Fruit fly (Drosophila melanogaster) whole organism, embryonic: ENCODE data around the gene neur.

Source experiments
- Blimp-1 ChIP-seq: fragments of 200-800 bp; sonication (Bioruptor generic); optimal IDR thresholded peaks from 3 replicates; lab custom pipeline; 2018; ENCODE audit warnings: missing biosample characterization, missing genetic modification characterization, mild to moderate bottlenecking, moderate library complexity, missing genetic modification reagents
- CG12299 ChIP-seq: fragments of 200-800 bp; sonication (Bioruptor generic); optimal IDR thresholded peaks from 2 replicates; lab custom pipeline; 2018; ENCODE audit warnings: missing biosample characterization, mild to moderate bottlenecking, missing genetic modification characterization
- CG12769 ChIP-seq: fragments of 200-800 bp; sonication (Bioruptor generic); optimal IDR thresholded peaks from 2 replicates; lab custom pipeline; 2019; ENCODE audit warnings: missing biosample characterization, mild to moderate bottlenecking, missing genetic modification characterization, moderate library complexity
- CG15073 ChIP-seq: fragments of 200-800 bp; sonication (Bioruptor generic); optimal IDR thresholded peaks from 2 replicates; lab custom pipeline; 2016; ENCODE audit warnings: missing biosample characterization, missing genetic modification characterization
- CG15269 ChIP-seq: fragments of 200-800 bp; sonication (Bioruptor generic); optimal IDR thresholded peaks from 2 replicates; lab custom pipeline; 2018; ENCODE audit warnings: missing biosample characterization, mild to moderate bottlenecking, missing genetic modification characterization, moderate library complexity
- CG15479 ChIP-seq: fragments of 200-800 bp; sonication (Bioruptor generic); optimal IDR thresholded peaks from 3 replicates; lab custom pipeline; 2019; ENCODE audit warnings: missing biosample characterization, mild to moderate bottlenecking, missing genetic modification characterization, moderate library complexity
- CG1603 ChIP-seq: fragments of 200-800 bp; sonication (Bioruptor generic); optimal IDR thresholded peaks from 2 replicates; lab custom pipeline; 2019; ENCODE audit warnings: missing biosample characterization, mild to moderate bottlenecking, missing genetic modification characterization, moderate library complexity
- CG17568 ChIP-seq: fragments of 200-800 bp; sonication (Bioruptor generic); optimal IDR thresholded peaks from 2 replicates; lab custom pipeline; 2018; ENCODE audit warnings: missing biosample characterization, mild to moderate bottlenecking, missing genetic modification characterization, moderate library complexity
- CG31365 ChIP-seq: fragments of 200-800 bp; sonication (Bioruptor generic); optimal IDR thresholded peaks from 2 replicates; lab custom pipeline; 2018; ENCODE audit warnings: missing biosample characterization, mild to moderate bottlenecking, missing genetic modification characterization
- CG3163 ChIP-seq: fragments of 200-800 bp; sonication (Bioruptor generic); optimal IDR thresholded peaks from 3 replicates; lab custom pipeline; 2016; ENCODE audit warnings: missing biosample characterization, missing genetic modification characterization
- CG33557 ChIP-seq: fragments of 200-800 bp; sonication (Bioruptor generic); optimal IDR thresholded peaks from 2 replicates; lab custom pipeline; 2019; ENCODE audit warnings: missing biosample characterization, mild to moderate bottlenecking, missing genetic modification characterization, moderate library complexity
- CG34376 ChIP-seq: fragments of 200-800 bp; sonication (Bioruptor generic); optimal IDR thresholded peaks from 2 replicates; lab custom pipeline; 2018; ENCODE audit warnings: missing biosample characterization, mild to moderate bottlenecking, missing genetic modification characterization
- CG4707 ChIP-seq: fragments of 200-800 bp; sonication (Bioruptor generic); optimal IDR thresholded peaks from 2 replicates; lab custom pipeline; 2018; ENCODE audit warnings: missing biosample characterization, mild to moderate bottlenecking, missing genetic modification characterization, moderate library complexity
- CG7372 ChIP-seq: fragments of 200-800 bp; sonication (Bioruptor generic); IDR thresholded peaks from 2 replicates; pipeline ENCODE4 v1.3.6; 2022; ENCODE audit warnings: missing biosample characterization, missing genetic modification characterization
- CG7556 ChIP-seq: fragments of 200-800 bp; sonication (Bioruptor generic); optimal IDR thresholded peaks from 2 replicates; lab custom pipeline; 2017; ENCODE audit warnings: missing biosample characterization, mild to moderate bottlenecking, missing genetic modification characterization
- CG8290 ChIP-seq, 3 experiments: fragments of 200-800 bp; sonication (Bioruptor generic); optimal IDR thresholded peaks; 2 replicates each; lab custom pipeline; 2016 to 2019; ENCODE audit warnings: missing biosample characterization in 3 of 3, missing genetic modification characterization in 3 of 3, mild to moderate bottlenecking in 2 of 3, moderate library complexity in 1 of 3
- CG9437 ChIP-seq: fragments of 200-800 bp; sonication (Bioruptor generic); optimal IDR thresholded peaks from 2 replicates; lab custom pipeline; 2018; ENCODE audit warnings: missing biosample characterization, mild to moderate bottlenecking, missing genetic modification characterization
- Deaf1 ChIP-seq: fragments of 200-800 bp; optimal IDR thresholded peaks from 3 replicates; lab custom pipeline; 2019; ENCODE audit warnings: missing biosample characterization, mild to moderate bottlenecking, missing genetic modification characterization, moderate library complexity
- H2.0 ChIP-seq: fragments of 200-800 bp; sonication (Bioruptor generic); IDR thresholded peaks from 2 replicates; pipeline ENCODE4 v1.3.6; 2022; ENCODE audit warnings: missing biosample characterization, missing genetic modification characterization
- HmgD ChIP-seq: fragments of 200-800 bp; sonication (Bioruptor generic); optimal IDR thresholded peaks from 3 replicates; lab custom pipeline; 2016; ENCODE audit warnings: missing biosample characterization, missing genetic modification characterization
- Hmr ChIP-seq: fragments of 200-800 bp; sonication (Bioruptor generic); optimal IDR thresholded peaks from 3 replicates; lab custom pipeline; 2017; ENCODE audit warnings: mild to moderate bottlenecking, missing biosample characterization, missing genetic modification reagents, missing genetic modification characterization
- Lhr ChIP-seq: fragments of 200-800 bp; sonication (Bioruptor generic); optimal IDR thresholded peaks from 3 replicates; lab custom pipeline; 2017; ENCODE audit warnings: mild to moderate bottlenecking, missing biosample characterization, missing genetic modification reagents, missing genetic modification characterization
- Med ChIP-seq: fragments of 200-800 bp; sonication (Bioruptor generic); peaks from one replicate; lab custom pipeline; 2016; ENCODE audit warnings: missing biosample characterization, missing genetic modification characterization, mild to moderate bottlenecking, inconsistent platforms, moderate library complexity
- NfI ChIP-seq: fragments of 200-800 bp; sonication (Bioruptor generic); optimal IDR thresholded peaks from 3 replicates; lab custom pipeline; 2018; ENCODE audit warnings: missing biosample characterization, mild to moderate bottlenecking, missing genetic modification characterization, moderate library complexity
- Pdp1 ChIP-seq, 2 experiments: fragments of 200-800 bp; sonication (Bioruptor generic); optimal IDR thresholded peaks; 3 replicates each; lab custom pipeline; 2016; ENCODE audit warnings: missing biosample characterization in 2 of 2, missing genetic modification characterization in 2 of 2, mild to moderate bottlenecking in 1 of 2, moderate library complexity in 1 of 2
- Ravus ChIP-seq: fragments of 200-800 bp; sonication (Bioruptor generic); IDR thresholded peaks from 2 replicates; pipeline ENCODE4 v1.3.6; 2022; ENCODE audit warnings: missing biosample characterization, missing genetic modification characterization
- Sox100B ChIP-seq: fragments of 200-800 bp; sonication (Bioruptor generic); optimal IDR thresholded peaks from 3 replicates; lab custom pipeline; 2018; ENCODE audit warnings: missing biosample characterization, mild to moderate bottlenecking, missing genetic modification characterization
- Vsx1 ChIP-seq: fragments of 200-800 bp; sonication (Bioruptor generic); optimal IDR thresholded peaks from 2 replicates; lab custom pipeline; 2017; ENCODE audit warnings: missing biosample characterization, mild to moderate bottlenecking, missing genetic modification characterization, missing genetic modification reagents
- Xrp1 ChIP-seq: fragments of 200-800 bp; sonication (Bioruptor generic); IDR thresholded peaks from 2 replicates; pipeline ENCODE4 v1.3.6; 2022; ENCODE audit warnings: missing biosample characterization, missing genetic modification characterization
- YL-1 ChIP-seq: fragments of 200-800 bp; sonication (Bioruptor generic); optimal IDR thresholded peaks from 3 replicates; lab custom pipeline; 2017; ENCODE audit warnings: missing biosample characterization, mild to moderate bottlenecking, missing genetic modification characterization
- cad ChIP-seq: fragments of >200 bp; optimal IDR thresholded peaks from 2 replicates; lab custom pipeline; 2017; ENCODE audit warnings: missing biosample characterization, missing genetic modification characterization
- cg ChIP-seq: fragments of 200-800 bp; sonication (Bioruptor generic); optimal IDR thresholded peaks from 3 replicates; lab custom pipeline; 2019; ENCODE audit warnings: missing biosample characterization, mild to moderate bottlenecking, missing genetic modification characterization, moderate library complexity
- crp ChIP-seq, 2 experiments: fragments of 200-800 bp; sonication (Bioruptor generic); optimal IDR thresholded peaks; 2 replicates in 1 of 2; 3 replicates in 1 of 2; lab custom pipeline; 2017; ENCODE audit warnings: missing biosample characterization in 2 of 2, missing genetic modification characterization in 2 of 2, mild to moderate bottlenecking in 1 of 2, moderate library complexity in 1 of 2
- dpn ChIP-seq, 2 experiments: fragments of 200-800 bp; sonication (Bioruptor generic); optimal IDR thresholded peaks; 3 replicates each; lab custom pipeline; 2016; ENCODE audit warnings: missing biosample characterization in 2 of 2, missing genetic modification characterization in 2 of 2
- en ChIP-seq: fragments of 200-800 bp; sonication (Bioruptor generic); optimal IDR thresholded peaks from 2 replicates; lab custom pipeline; 2016; ENCODE audit warnings: missing biosample characterization, missing genetic modification characterization
- ewg ChIP-seq: fragments of 200-800 bp; sonication (Bioruptor generic); optimal IDR thresholded peaks from 3 replicates; lab custom pipeline; 2017; ENCODE audit warnings: mild to moderate bottlenecking, missing biosample characterization, missing genetic modification reagents, missing genetic modification characterization
- fd64A ChIP-seq: fragments of 200-800 bp; sonication (Bioruptor generic); optimal IDR thresholded peaks from 3 replicates; lab custom pipeline; 2018; ENCODE audit warnings: missing biosample characterization, mild to moderate bottlenecking, missing genetic modification characterization
- hkb ChIP-seq, 2 experiments: fragments of 200-800 bp in 1 of 2; fragments of >200 bp in 1 of 2; sonication (Bioruptor generic) in 1 of 2; IDR thresholded peaks in 1 of 2; optimal IDR thresholded peaks in 1 of 2; 2 replicates each; pipeline versions ENCODE4 v1.3.6 to Lab custom; 2017 to 2022; ENCODE audit warnings: missing biosample characterization in 1 of 2, missing genetic modification characterization in 1 of 2
- kah ChIP-seq: fragments of 200-800 bp; sonication (Bioruptor generic); optimal IDR thresholded peaks from 2 replicates; lab custom pipeline; 2018; ENCODE audit warnings: missing biosample characterization, mild to moderate bottlenecking, missing genetic modification characterization
- kni ChIP-seq: fragments of 200-800 bp; sonication (Bioruptor generic); optimal IDR thresholded peaks from 3 replicates; lab custom pipeline; 2017; ENCODE audit warnings: mild to moderate bottlenecking, missing biosample characterization, missing genetic modification reagents, missing genetic modification characterization
- mirr ChIP-seq: fragments of 200-800 bp; sonication (Bioruptor generic); optimal IDR thresholded peaks from 3 replicates; lab custom pipeline; 2018; ENCODE audit warnings: missing biosample characterization, mild to moderate bottlenecking, missing genetic modification characterization
- nau ChIP-seq: fragments of 200-800 bp; sonication (Bioruptor generic); optimal IDR thresholded peaks from 3 replicates; lab custom pipeline; 2017; ENCODE audit warnings: missing biosample characterization, mild to moderate bottlenecking, missing genetic modification characterization, missing genetic modification reagents
- onecut ChIP-seq: fragments of 200-800 bp; sonication (Bioruptor generic); IDR thresholded peaks from 2 replicates; pipeline ENCODE4 v1.3.6; 2022; ENCODE audit warnings: missing biosample characterization, missing genetic modification characterization
- pros ChIP-seq: fragments of 200-800 bp; sonication (Bioruptor generic); optimal IDR thresholded peaks from 3 replicates; lab custom pipeline; 2019; ENCODE audit warnings: missing biosample characterization, mild to moderate bottlenecking, missing genetic modification characterization, moderate library complexity
- ssp ChIP-seq: fragments of 200-800 bp; sonication (Bioruptor generic); IDR thresholded peaks from 2 replicates; pipeline ENCODE4 v1.3.6; 2022; ENCODE audit warnings: missing biosample characterization, missing genetic modification characterization
- toy ChIP-seq: fragments of 200-800 bp; sonication (Bioruptor generic); IDR thresholded peaks from 2 replicates; pipeline ENCODE4 v1.3.6; 2022; ENCODE audit warnings: missing biosample characterization, missing genetic modification characterization

The neur gene

DNA sequence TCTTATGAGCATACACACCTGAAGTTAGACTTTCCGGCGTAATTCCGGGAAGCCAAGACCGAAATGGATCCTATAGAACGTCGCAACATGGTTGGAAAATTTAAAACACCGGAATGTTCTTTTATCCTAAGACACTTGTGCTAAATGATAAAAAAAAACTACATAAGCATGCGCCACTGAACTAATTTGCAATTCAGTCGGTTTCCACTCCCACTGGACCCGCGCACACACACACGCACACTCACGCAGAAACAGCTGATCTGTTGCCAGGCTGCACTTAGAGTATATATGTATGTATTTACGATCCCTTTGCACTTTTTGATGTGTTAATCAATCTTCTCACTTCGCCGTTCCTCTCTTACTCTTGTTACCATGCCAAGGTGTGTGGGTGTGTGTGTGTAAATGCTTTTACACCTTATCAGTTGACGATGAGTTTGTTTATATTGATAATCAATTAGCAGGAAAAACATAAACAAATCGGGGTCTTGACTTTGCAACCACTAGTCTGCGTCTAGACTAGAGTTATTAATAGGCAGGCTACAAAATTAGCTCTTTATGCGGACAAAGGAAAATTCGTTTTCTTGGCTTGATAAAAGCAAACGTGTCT lies 9.3 kb upstream of the neur start, which contains the start of gene Mst85C (continued):
- TF ChIP-seq cad = no peak
- TF ChIP-seq H2.0 (GFP tag; lab: Robert Waterston, UW) = no peak
- no peak for TF ChIP-seq Lhr (GFP tag; lab: Kevin White, UChicago)
- peak; percentile 15 for TF ChIP-seq YL-1 (GFP tag; lab: Kevin White, UChicago)
- peak; percentile 8 for TF ChIP-seq fd64A (GFP tag; lab: Kevin White, UChicago)
- TF ChIP-seq CG15479 (GFP tag; lab: Kevin White, UChicago) = peak; percentile 62
- TF ChIP-seq CG3163 (GFP tag; lab: Kevin White, UChicago) = no peak
- TF ChIP-seq Hmr = no peak
- no peak for TF ChIP-seq en
- TF ChIP-seq CG12299 = no peak
- TF ChIP-seq dpn (GFP tag; optimal IDR thresholded peaks at IDR 0.05; lab: Kevin White, UChicago) = no peak
- peak; percentile 21 for TF ChIP-seq nau (GFP tag; lab: Kevin White, UChicago)
- no peak for TF ChIP-seq CG7372 (GFP tag; lab: Robert Waterston, UW)
- TF ChIP-seq CG12769 (tag; lab: Kevin White, UChicago) = peak; percentile 40
- TF ChIP-seq crp (GFP tag; optimal IDR thresholded peaks at IDR 0.05; lab: Kevin White, UChicago) = peak in 1 of 2 experiments; percentile 50
- TF ChIP-seq ssp (GFP tag; lab: Robert Waterston, UW) = no peak
- TF ChIP-seq kah = peak; percentile 38
- peak; percentile 33 for TF ChIP-seq mirr
- peak in 1 of 2 experiments; percentile 53 for TF ChIP-seq Pdp1 (GFP tag; optimal IDR thresholded peaks at IDR 0.05; lab: Kevin White, UChicago)
- TF ChIP-seq CG33557 (GFP tag; lab: Kevin White, UChicago) = no peak
- TF ChIP-seq Med (GFP tag; lab: Kevin White, UChicago) = peak; percentile 73
- peak; percentile 61 for TF ChIP-seq CG9437 (GFP tag; lab: Kevin White, UChicago)
- 0 out of 2 replicates have a peak, but pooled peaks have one; percentile 0 for TF ChIP-seq onecut (GFP tag; lab: Robert Waterston, UW)
- TF ChIP-seq NfI (GFP tag; lab: Kevin White, UChicago) = no peak
- peak; percentile 98 for TF ChIP-seq pros (GFP tag; lab: Kevin White, UChicago)
- peak; percentile 26 for TF ChIP-seq ewg (GFP tag; lab: Kevin White, UChicago)
- TF ChIP-seq CG7556 (GFP tag; lab: Kevin White, UChicago) = no peak
- TF ChIP-seq kni (GFP tag; lab: Kevin White, UChicago) = peak; percentile 73
- TF ChIP-seq CG15073 (GFP tag; lab: Kevin White, UChicago) = no peak
- no peak for TF ChIP-seq toy
- TF ChIP-seq cg (GFP tag; lab: Kevin White, UChicago) = peak; percentile 86
- peak; percentile 20 for TF ChIP-seq Blimp-1 (GFP tag; lab: Kevin White, UChicago)
- TF ChIP-seq CG17568 (GFP tag; lab: Kevin White, UChicago) = peak; percentile 33
- peak; percentile 23 for TF ChIP-seq CG31365
- peak; percentile 16 for TF ChIP-seq HmgD (GFP tag; lab: Kevin White, UChicago)
- TF ChIP-seq CG15269 (tag; lab: Kevin White, UChicago) = no peak
- TF ChIP-seq Deaf1 (tag; lab: Kevin White, UChicago) = no peak
- TF ChIP-seq CG1603 = peak; percentile 13
- TF ChIP-seq Ravus (GFP tag; lab: Robert Waterston, UW) = no peak
- peak; percentile 20 for TF ChIP-seq CG4707 (GFP tag; lab: Kevin White, UChicago)
- TF ChIP-seq hkb (optimal IDR thresholded peaks at IDR 0.05; lab: Kevin White, UChicago) = no peak
- TF ChIP-seq hkb (GFP tag; IDR thresholded peaks at IDR 0.05; lab: Robert Waterston, UW) = no peak
- TF ChIP-seq Xrp1 (GFP tag; lab: Robert Waterston, UW) = no peak
- no peak for TF ChIP-seq Sox100B (GFP tag; lab: Kevin White, UChicago)
- peak; percentile 39 for TF ChIP-seq Vsx1 (GFP tag; lab: Kevin White, UChicago)
- peak; percentile 52 for TF ChIP-seq CG34376
- TF ChIP-seq CG8290 (GFP tag; optimal IDR thresholded peaks at IDR 0.05; lab: Kevin White, UChicago) = no peak
- peak in 1 of 2 experiments; percentile 14 for TF ChIP-seq CG8290 (tag; optimal IDR thresholded peaks at IDR 0.05; lab: Kevin White, UChicago)
- TF ChIP-seq, all 482 proteins: peak for 32
